Fruit fly (Drosophila melanogaster) whole organism, embryonic: Measurements from ENCODE around the gene CG14868.
A peak's percentile ranks its signal among the peaks of the same experiment; 100 is the strongest.

ENCODE experiments used
- Blimp-1 ChIP-seq: fragments of 200-800 bp; sonication (Bioruptor generic); optimal IDR thresholded peaks from 3 replicates; lab custom pipeline; 2018; ENCODE audit warnings: missing biosample characterization, missing genetic modification characterization, mild to moderate bottlenecking, moderate library complexity, missing genetic modification reagents
- CG10267 ChIP-seq: fragments of 200-800 bp; sonication (Bioruptor generic); optimal IDR thresholded peaks from 2 replicates; lab custom pipeline; 2018; ENCODE audit warnings: missing biosample characterization, mild to moderate bottlenecking, missing genetic modification characterization, moderate library complexity
- CG11696 ChIP-seq: fragments of 200-800 bp; sonication (Bioruptor generic); IDR thresholded peaks from 2 replicates; pipeline ENCODE4 v1.3.6; 2022; ENCODE audit warnings: missing biosample characterization, missing genetic modification characterization
- CG12104 ChIP-seq: fragments of 200-800 bp; sonication (Bioruptor generic); optimal IDR thresholded peaks from 3 replicates; lab custom pipeline; 2016; ENCODE audit warnings: missing biosample characterization, missing genetic modification characterization
- CG12155 ChIP-seq: fragments of 200-800 bp; sonication (Bioruptor generic); optimal IDR thresholded peaks from 3 replicates; lab custom pipeline; 2016; ENCODE audit warnings: missing biosample characterization, missing genetic modification characterization
- CG12744 ChIP-seq: fragments of 200-800 bp; sonication (Bioruptor generic); optimal IDR thresholded peaks from 2 replicates; lab custom pipeline; 2016; ENCODE audit warnings: missing biosample characterization, missing genetic modification characterization
- CG12942 ChIP-seq: fragments of 200-800 bp; sonication (Bioruptor generic); optimal IDR thresholded peaks from 3 replicates; lab custom pipeline; 2016; ENCODE audit warnings: missing biosample characterization, missing genetic modification characterization
- CG13123 ChIP-seq: fragments of 200-800 bp; sonication (Bioruptor generic); optimal IDR thresholded peaks from 2 replicates; lab custom pipeline; 2016; ENCODE audit warnings: missing biosample characterization, missing genetic modification characterization
- CG14441 ChIP-seq: fragments of 200-800 bp; sonication (Bioruptor generic); IDR thresholded peaks from 2 replicates; pipeline ENCODE4 v1.3.6; 2022; ENCODE audit warnings: missing biosample characterization, missing genetic modification characterization
- CG16815 ChIP-seq: fragments of 200-800 bp; sonication (Bioruptor generic); optimal IDR thresholded peaks from 3 replicates; lab custom pipeline; 2017; ENCODE audit warnings: missing biosample characterization, mild to moderate bottlenecking, missing genetic modification characterization
- CG2116 ChIP-seq: fragments of 200-800 bp; sonication (Bioruptor generic); optimal IDR thresholded peaks from 3 replicates; lab custom pipeline; 2018; ENCODE audit warnings: missing biosample characterization, mild to moderate bottlenecking, missing genetic modification characterization
- CG2129 ChIP-seq: fragments of 200-800 bp; sonication (Bioruptor generic); IDR thresholded peaks from 2 replicates; pipeline ENCODE4 v1.3.6; 2022; ENCODE audit warnings: missing biosample characterization, missing genetic modification characterization; ENCODE audit not compliant: partially characterized antibody
- CG2889 ChIP-seq: fragments of 200-800 bp; sonication (Bioruptor generic); IDR thresholded peaks from 3 replicates; pipeline ENCODE4 v1.3.6; 2022; ENCODE audit warnings: missing biosample characterization, missing genetic modification characterization
- CG34224 ChIP-seq: fragments of 200-800 bp; sonication (Bioruptor generic); IDR thresholded peaks from 3 replicates; pipeline ENCODE4 v1.3.6; 2022; ENCODE audit warnings: missing biosample characterization, missing genetic modification characterization; ENCODE audit not compliant: partially characterized antibody
- CG4404 ChIP-seq: fragments of 200-800 bp; sonication (Bioruptor generic); IDR thresholded peaks from 2 replicates; pipeline ENCODE4 v1.3.6; 2022; ENCODE audit warnings: missing biosample characterization, missing genetic modification characterization
- CG4854 ChIP-seq: fragments of 200-800 bp; sonication (Bioruptor generic); optimal IDR thresholded peaks from 2 replicates; lab custom pipeline; 2016; ENCODE audit warnings: missing biosample characterization, missing genetic modification characterization, inconsistent platforms
- CG7745 ChIP-seq: fragments of 200-800 bp; sonication (Bioruptor generic); optimal IDR thresholded peaks from 2 replicates; lab custom pipeline; 2018; ENCODE audit warnings: missing biosample characterization, mild to moderate bottlenecking, missing genetic modification characterization, moderate library complexity
- CG8944 ChIP-seq: fragments of 200-800 bp; sonication (Bioruptor generic); optimal IDR thresholded peaks from 3 replicates; lab custom pipeline; 2016; ENCODE audit warnings: missing biosample characterization, missing genetic modification characterization
- CG9797 ChIP-seq: fragments of 200-800 bp; sonication (Bioruptor generic); optimal IDR thresholded peaks from 3 replicates; lab custom pipeline; 2018; ENCODE audit warnings: missing biosample characterization, mild to moderate bottlenecking, missing genetic modification characterization
- Doc3 ChIP-seq: fragments of 200-800 bp; sonication (Bioruptor generic); IDR thresholded peaks from 3 replicates; pipeline ENCODE4 v1.3.6; 2022; ENCODE audit warnings: missing biosample characterization, missing genetic modification characterization; ENCODE audit not compliant: partially characterized antibody
- Ets97D ChIP-seq: fragments of 200-800 bp; sonication (Bioruptor generic); optimal IDR thresholded peaks from 3 replicates; lab custom pipeline; 2016; ENCODE audit warnings: missing biosample characterization, missing genetic modification characterization
- Fer3 ChIP-seq: fragments of 200-800 bp; sonication (Bioruptor generic); optimal IDR thresholded peaks from 2 replicates; lab custom pipeline; 2018; ENCODE audit warnings: missing biosample characterization, mild to moderate bottlenecking, missing genetic modification characterization, moderate library complexity
- Hr78 ChIP-seq, 2 experiments: fragments of 200-800 bp in 1 of 2; fragments of >200 bp in 1 of 2; sonication (Bioruptor generic) in 1 of 2; optimal IDR thresholded peaks; 2 replicates each; lab custom pipeline; 2017 to 2019; ENCODE audit warnings: missing biosample characterization in 2 of 2, missing genetic modification characterization in 2 of 2, mild to moderate bottlenecking in 1 of 2, moderate library complexity in 1 of 2
- Med ChIP-seq: fragments of 200-800 bp; sonication (Bioruptor generic); peaks from one replicate; lab custom pipeline; 2016; ENCODE audit warnings: missing biosample characterization, missing genetic modification characterization, mild to moderate bottlenecking, inconsistent platforms, moderate library complexity
- Nf-YB ChIP-seq: fragments of 200-800 bp; sonication (Bioruptor generic); optimal IDR thresholded peaks from 3 replicates; lab custom pipeline; 2019; ENCODE audit warnings: missing biosample characterization, mild to moderate bottlenecking, missing genetic modification characterization, moderate library complexity
- NfI ChIP-seq: fragments of 200-800 bp; sonication (Bioruptor generic); optimal IDR thresholded peaks from 3 replicates; lab custom pipeline; 2018; ENCODE audit warnings: missing biosample characterization, mild to moderate bottlenecking, missing genetic modification characterization, moderate library complexity
- Scr ChIP-seq: fragments of 200-800 bp; sonication (Bioruptor generic); IDR thresholded peaks from 2 replicates; pipeline ENCODE4 v1.3.6; 2022; ENCODE audit warnings: missing biosample characterization, missing genetic modification characterization; ENCODE audit not compliant: partially characterized antibody
- Side ChIP-seq: fragments of 200-800 bp; sonication (Bioruptor generic); optimal IDR thresholded peaks from 2 replicates; lab custom pipeline; 2016; ENCODE audit warnings: missing biosample characterization, missing genetic modification characterization
- YL-1 ChIP-seq: fragments of 200-800 bp; sonication (Bioruptor generic); optimal IDR thresholded peaks from 3 replicates; lab custom pipeline; 2017; ENCODE audit warnings: missing biosample characterization, mild to moderate bottlenecking, missing genetic modification characterization
- ato ChIP-seq: fragments of 200-800 bp; sonication (Bioruptor generic); IDR thresholded peaks from 2 replicates; pipeline ENCODE4 v1.3.6; 2022; ENCODE audit warnings: missing biosample characterization, missing genetic modification characterization; ENCODE audit not compliant: partially characterized antibody
- az2 ChIP-seq: fragments of 200-800 bp; sonication (Bioruptor generic); optimal IDR thresholded peaks from 3 replicates; lab custom pipeline; 2016; ENCODE audit warnings: missing biosample characterization, missing genetic modification characterization
- danr ChIP-seq: fragments of 200-800 bp; sonication (Bioruptor generic); IDR thresholded peaks from 2 replicates; pipeline ENCODE4 v1.3.6; 2022; ENCODE audit warnings: missing biosample characterization, missing genetic modification characterization
- fd96Cb ChIP-seq: fragments of 200-800 bp; sonication (Bioruptor generic); optimal IDR thresholded peaks from 2 replicates; lab custom pipeline; 2018; ENCODE audit warnings: missing biosample characterization, mild to moderate bottlenecking, missing genetic modification characterization, moderate library complexity
- ftz-f1 ChIP-seq: fragments of 200-800 bp; sonication (Bioruptor generic); optimal IDR thresholded peaks from 2 replicates; lab custom pipeline; 2016; ENCODE audit warnings: missing biosample characterization, missing genetic modification characterization
- gcm2 ChIP-seq: fragments of 200-800 bp; sonication (Bioruptor generic); optimal IDR thresholded peaks from 2 replicates; lab custom pipeline; 2016; ENCODE audit warnings: missing biosample characterization, missing genetic modification characterization
- ham ChIP-seq: fragments of 200-800 bp; sonication (Bioruptor generic); IDR thresholded peaks from 2 replicates; pipeline ENCODE4 v1.3.6; 2022; ENCODE audit warnings: missing biosample characterization, missing genetic modification characterization
- hb ChIP-seq: fragments of 200-800 bp; sonication (Bioruptor generic); IDR thresholded peaks from 3 replicates; pipeline ENCODE4 v1.3.6; 2022; ENCODE audit warnings: missing biosample characterization, missing genetic modification characterization; ENCODE audit not compliant: partially characterized antibody
- luna ChIP-seq: fragments of 200-800 bp; sonication (Bioruptor generic); optimal IDR thresholded peaks from 2 replicates; lab custom pipeline; 2016; ENCODE audit warnings: missing biosample characterization, missing genetic modification characterization
- org-1 ChIP-seq: fragments of 200-800 bp; sonication (Bioruptor generic); optimal IDR thresholded peaks from 2 replicates; lab custom pipeline; 2017; ENCODE audit warnings: missing biosample characterization, missing genetic modification characterization
- sna ChIP-seq: fragments of 200-800 bp; sonication (Bioruptor generic); IDR thresholded peaks from 2 replicates; pipeline ENCODE4 v1.3.6; 2022; ENCODE audit warnings: missing biosample characterization, missing genetic modification characterization; ENCODE audit not compliant: partially characterized antibody
- sr ChIP-seq: fragments of 200-800 bp; sonication (Bioruptor generic); IDR thresholded peaks from 3 replicates; pipeline ENCODE4 v1.3.6; 2022; ENCODE audit warnings: missing biosample characterization, missing genetic modification characterization
- tll ChIP-seq, 2 experiments: fragments of 200-800 bp in 1 of 2; fragments of >200 bp in 1 of 2; sonication (Bioruptor generic) in 1 of 2; optimal IDR thresholded peaks; 2 replicates each; lab custom pipeline; 2017 to 2019; ENCODE audit warnings: missing biosample characterization in 2 of 2, missing genetic modification characterization in 2 of 2, mild to moderate bottlenecking in 1 of 2, moderate library complexity in 1 of 2
- trh ChIP-seq: fragments of 200-800 bp; sonication (Bioruptor generic); optimal IDR thresholded peaks from 2 replicates; lab custom pipeline; 2016; ENCODE audit warnings: missing biosample characterization, missing genetic modification characterization
- tx ChIP-seq: fragments of 200-800 bp; sonication (Bioruptor generic); optimal IDR thresholded peaks from 2 replicates; lab custom pipeline; 2016; ENCODE audit warnings: missing biosample characterization, missing genetic modification characterization
- zen2 ChIP-seq: fragments of 200-800 bp; sonication (Bioruptor generic); IDR thresholded peaks from 3 replicates; pipeline ENCODE4 v1.3.6; 2022; ENCODE audit warnings: missing biosample characterization, missing genetic modification characterization; ENCODE audit not compliant: partially characterized antibody
- zfh2 ChIP-seq: fragments of 200-800 bp; sonication (Bioruptor generic); optimal IDR thresholded peaks from 2 replicates; lab custom pipeline; 2016; ENCODE audit warnings: missing biosample characterization, missing genetic modification characterization

The CG14868 gene

dm6 chr3R:15346018-15346383, 23.7 kb downstream of the CG14868 start, which contains the start of the genes Surf4 and CG31301 (continued):
- peak; percentile 85 for TF ChIP-seq ato (GFP tag; lab: Robert Waterston, UW)
- peak; percentile 68; the same call in 1 of the 2 replicates for TF ChIP-seq Scr (GFP tag; lab: Robert Waterston, UW)
- peak; percentile 40; the same call in 1 of the 2 replicates for TF ChIP-seq sna (GFP tag; lab: Robert Waterston, UW)
- TF ChIP-seq CG7745 (tag; lab: Kevin White, UChicago): no peak
- TF ChIP-seq zen2 (GFP tag; lab: Robert Waterston, UW): peak; percentile 77
- TF ChIP-seq CG10267 (tag; lab: Kevin White, UChicago): peak; percentile 12
- TF ChIP-seq YL-1 (GFP tag; lab: Kevin White, UChicago): peak; percentile 61
- TF ChIP-seq Ets97D (GFP tag; lab: Kevin White, UChicago): peak; percentile 71

- TF ChIP-seq CG4404: no peak
- TF ChIP-seq fd96Cb: no peak
- peak; percentile 3 for TF ChIP-seq Med
- no peak for TF ChIP-seq sr
- no peak for TF ChIP-seq NfI (GFP tag; lab: Kevin White, UChicago)
- TF ChIP-seq tll (GFP tag; optimal IDR thresholded peaks at IDR 0.05; lab: Kevin White, UChicago): no peak
- peak; percentile 62; the same call in 1 of the 2 replicates for TF ChIP-seq CG11696 (GFP tag; lab: Robert Waterston, UW)
- no peak for TF ChIP-seq CG9797 (GFP tag; lab: Kevin White, UChicago)
- TF ChIP-seq trh (GFP tag; lab: Kevin White, UChicago): no peak
- no peak for TF ChIP-seq CG12942
- TF ChIP-seq Fer3: no peak
- no peak for TF ChIP-seq CG12744
- no peak for TF ChIP-seq CG2129
- no peak for TF ChIP-seq ham (GFP tag; lab: Robert Waterston, UW)
- TF ChIP-seq zen2 (GFP tag; lab: Robert Waterston, UW): no peak
- no peak for TF ChIP-seq CG4854 (GFP tag; lab: Kevin White, UChicago)
- no peak for TF ChIP-seq CG12104 (GFP tag; lab: Kevin White, UChicago)
- TF ChIP-seq CG16815: no peak
- no peak for TF ChIP-seq CG2889
- TF ChIP-seq luna: no peak
- no peak for TF ChIP-seq Scr (GFP tag; lab: Robert Waterston, UW)
- TF ChIP-seq Blimp-1 (GFP tag; lab: Kevin White, UChicago): peak; percentile 98
- no peak for TF ChIP-seq CG2116
- no peak for TF ChIP-seq Hr78 (GFP tag; optimal IDR thresholded peaks at IDR 0.05; lab: Kevin White, UChicago)
- no peak for TF ChIP-seq Doc3
- TF ChIP-seq CG13123 (GFP tag; lab: Kevin White, UChicago): no peak
- no peak for TF ChIP-seq Side
- no peak for TF ChIP-seq CG34224 (GFP tag; lab: Robert Waterston, UW)
- TF ChIP-seq ftz-f1 (GFP tag; lab: Kevin White, UChicago): no peak
- no peak for TF ChIP-seq org-1 (GFP tag; lab: Kevin White, UChicago)
- TF ChIP-seq danr: no peak
- TF ChIP-seq tx (GFP tag; lab: Kevin White, UChicago): no peak
- no peak for TF ChIP-seq zfh2 (GFP tag; lab: Kevin White, UChicago)
- TF ChIP-seq az2: no peak
- no peak for TF ChIP-seq Nf-YB
- TF ChIP-seq hb (GFP tag; lab: Robert Waterston, UW): no peak
- TF ChIP-seq gcm2 (GFP tag; lab: Kevin White, UChicago): no peak
- TF ChIP-seq CG12155 (GFP tag; lab: Kevin White, UChicago): no peak
- no peak for TF ChIP-seq CG8944 (GFP tag; lab: Kevin White, UChicago)
- TF ChIP-seq CG14441 (GFP tag; lab: Robert Waterston, UW): no peak
These were observed 24.3 kb downstream of the CG14868 start for dm6 chr3R:15345198-15346017.
